Fruit fly (Drosophila melanogaster) whole organism, embryonic: Measurements from ENCODE around the gene CG31960.

Source experiments
- Adf1 ChIP-seq: fragments of 200-800 bp; sonication (Bioruptor generic); IDR thresholded peaks from 2 replicates; pipeline ENCODE4 v1.3.6; 2022; ENCODE audit warnings: missing biosample characterization, missing genetic modification characterization
- CG10959 ChIP-seq: fragments of 200-800 bp; sonication (Bioruptor generic); IDR thresholded peaks from 2 replicates; pipeline ENCODE4 v1.3.6; 2022; ENCODE audit warnings: missing biosample characterization, missing genetic modification characterization
- CG12104 ChIP-seq: fragments of 200-800 bp; sonication (Bioruptor generic); optimal IDR thresholded peaks from 3 replicates; lab custom pipeline; 2016; ENCODE audit warnings: missing biosample characterization, missing genetic modification characterization
- CG12219 ChIP-seq: fragments of 200-800 bp; sonication (Bioruptor generic); optimal IDR thresholded peaks from 3 replicates; lab custom pipeline; 2018; ENCODE audit warnings: missing biosample characterization, mild to moderate bottlenecking, missing genetic modification characterization
- CG12299 ChIP-seq: fragments of 200-800 bp; sonication (Bioruptor generic); optimal IDR thresholded peaks from 2 replicates; lab custom pipeline; 2018; ENCODE audit warnings: missing biosample characterization, mild to moderate bottlenecking, missing genetic modification characterization
- CG12942 ChIP-seq: fragments of 200-800 bp; sonication (Bioruptor generic); optimal IDR thresholded peaks from 3 replicates; lab custom pipeline; 2016; ENCODE audit warnings: missing biosample characterization, missing genetic modification characterization
- CG16813 ChIP-seq: fragments of 200-800 bp; sonication (Bioruptor generic); IDR thresholded peaks from 3 replicates; pipeline ENCODE4 v1.3.6; 2022; ENCODE audit warnings: missing biosample characterization, missing genetic modification characterization; ENCODE audit not compliant: partially characterized antibody
- CG17361 ChIP-seq: fragments of 200-800 bp; sonication (Bioruptor generic); IDR thresholded peaks from 3 replicates; pipeline ENCODE4 v1.3.6; 2022; ENCODE audit warnings: missing biosample characterization, missing genetic modification characterization
- CG17612 ChIP-seq: fragments of 200-800 bp; sonication (Bioruptor generic); IDR thresholded peaks from 2 replicates; pipeline ENCODE4 v1.3.6; 2022; ENCODE audit warnings: missing biosample characterization, missing genetic modification characterization
- CG1792 ChIP-seq: fragments of 200-800 bp; sonication (Bioruptor generic); optimal IDR thresholded peaks from 2 replicates; lab custom pipeline; 2016; ENCODE audit warnings: missing biosample characterization, missing genetic modification characterization
- CG30020 ChIP-seq: fragments of 200-800 bp; optimal IDR thresholded peaks from 2 replicates; lab custom pipeline; 2019; ENCODE audit warnings: missing biosample characterization, mild to moderate bottlenecking, missing genetic modification characterization, moderate library complexity
- CG3065 ChIP-seq: fragments of 200-800 bp; sonication (Bioruptor generic); optimal IDR thresholded peaks from 2 replicates; lab custom pipeline; 2016; ENCODE audit warnings: missing biosample characterization, missing genetic modification characterization
- CG31365 ChIP-seq: fragments of 200-800 bp; sonication (Bioruptor generic); optimal IDR thresholded peaks from 2 replicates; lab custom pipeline; 2018; ENCODE audit warnings: missing biosample characterization, mild to moderate bottlenecking, missing genetic modification characterization
- CG34224 ChIP-seq: fragments of 200-800 bp; sonication (Bioruptor generic); IDR thresholded peaks from 3 replicates; pipeline ENCODE4 v1.3.6; 2022; ENCODE audit warnings: missing biosample characterization, missing genetic modification characterization; ENCODE audit not compliant: partially characterized antibody
- CG4360 ChIP-seq: fragments of 200-800 bp; sonication (Bioruptor generic); IDR thresholded peaks from 2 replicates; pipeline ENCODE4 v1.3.6; 2022; ENCODE audit warnings: missing biosample characterization, missing genetic modification characterization
- CG5180 ChIP-seq: fragments of 200-800 bp; sonication (Bioruptor generic); optimal IDR thresholded peaks from 3 replicates; lab custom pipeline; 2017; ENCODE audit warnings: missing biosample characterization, missing genetic modification characterization, mild to moderate bottlenecking, moderate library complexity, missing genetic modification reagents
- CG6765 ChIP-seq: fragments of 200-800 bp; sonication (Bioruptor generic); optimal IDR thresholded peaks from 3 replicates; lab custom pipeline; 2017; ENCODE audit warnings: missing biosample characterization, mild to moderate bottlenecking, missing genetic modification characterization
- CG6854 ChIP-seq: fragments of 200-800 bp; sonication (Bioruptor generic); optimal IDR thresholded peaks from 3 replicates; lab custom pipeline; 2017; ENCODE audit warnings: missing biosample characterization, mild to moderate bottlenecking, missing genetic modification characterization
- CG7556 ChIP-seq: fragments of 200-800 bp; sonication (Bioruptor generic); optimal IDR thresholded peaks from 2 replicates; lab custom pipeline; 2017; ENCODE audit warnings: missing biosample characterization, mild to moderate bottlenecking, missing genetic modification characterization
- CG8924 ChIP-seq: fragments of 200-800 bp; optimal IDR thresholded peaks from 3 replicates; lab custom pipeline; 2019; ENCODE audit warnings: missing biosample characterization, mild to moderate bottlenecking, missing genetic modification characterization, moderate library complexity
- Drgx ChIP-seq: fragments of 200-800 bp; sonication (Bioruptor generic); IDR thresholded peaks from 2 replicates; pipeline ENCODE4 v1.3.6; 2022; ENCODE audit warnings: missing biosample characterization, missing genetic modification characterization
- H2.0 ChIP-seq: fragments of 200-800 bp; sonication (Bioruptor generic); IDR thresholded peaks from 2 replicates; pipeline ENCODE4 v1.3.6; 2022; ENCODE audit warnings: missing biosample characterization, missing genetic modification characterization
- Hey ChIP-seq: fragments of 200-800 bp; sonication (Bioruptor generic); optimal IDR thresholded peaks from 3 replicates; lab custom pipeline; 2018; ENCODE audit warnings: missing biosample characterization, mild to moderate bottlenecking, missing genetic modification characterization
- Hmr ChIP-seq: fragments of 200-800 bp; sonication (Bioruptor generic); optimal IDR thresholded peaks from 3 replicates; lab custom pipeline; 2017; ENCODE audit warnings: mild to moderate bottlenecking, missing biosample characterization, missing genetic modification reagents, missing genetic modification characterization
- Lpt ChIP-seq: fragments of >200 bp; optimal IDR thresholded peaks from 2 replicates; lab custom pipeline; 2018; ENCODE audit warnings: missing biosample characterization, missing genetic modification characterization
- Nf-YB ChIP-seq: fragments of 200-800 bp; sonication (Bioruptor generic); optimal IDR thresholded peaks from 3 replicates; lab custom pipeline; 2019; ENCODE audit warnings: missing biosample characterization, mild to moderate bottlenecking, missing genetic modification characterization, moderate library complexity
- PHDP ChIP-seq: fragments of 200-800 bp; sonication (Bioruptor generic); optimal IDR thresholded peaks from 3 replicates; lab custom pipeline; 2018; ENCODE audit warnings: missing biosample characterization, mild to moderate bottlenecking, missing genetic modification characterization, moderate library complexity
- Rx ChIP-seq: fragments of 200-800 bp; sonication (Bioruptor generic); IDR thresholded peaks from 2 replicates; pipeline ENCODE4 v1.3.6; 2022; ENCODE audit warnings: missing biosample characterization, missing genetic modification characterization
- Tbp ChIP-seq: fragments of >200 bp; optimal IDR thresholded peaks from 2 replicates; lab custom pipeline; 2018; ENCODE audit warnings: missing biosample characterization, missing genetic modification characterization
- Vsx1 ChIP-seq: fragments of 200-800 bp; sonication (Bioruptor generic); optimal IDR thresholded peaks from 2 replicates; lab custom pipeline; 2017; ENCODE audit warnings: missing biosample characterization, mild to moderate bottlenecking, missing genetic modification characterization, missing genetic modification reagents
- al ChIP-seq: fragments of 200-800 bp; sonication (Bioruptor generic); IDR thresholded peaks from 2 replicates; pipeline ENCODE4 v1.3.6; 2022; ENCODE audit warnings: missing biosample characterization, missing genetic modification characterization
- aop ChIP-seq: fragments of 200-800 bp; sonication (Bioruptor generic); IDR thresholded peaks from 2 replicates; pipeline ENCODE4 v1.3.6; 2022; ENCODE audit warnings: missing biosample characterization, missing genetic modification characterization
- crol ChIP-seq: fragments of 200-800 bp; sonication (Bioruptor generic); IDR thresholded peaks from 2 replicates; pipeline ENCODE4 v1.3.6; 2022; ENCODE audit warnings: missing biosample characterization, missing genetic modification characterization
- dpn ChIP-seq, 2 experiments: fragments of 200-800 bp; sonication (Bioruptor generic); optimal IDR thresholded peaks; 3 replicates each; lab custom pipeline; 2016; ENCODE audit warnings: missing biosample characterization in 2 of 2, missing genetic modification characterization in 2 of 2
- ems ChIP-seq: fragments of 200-800 bp; sonication (Bioruptor generic); optimal IDR thresholded peaks from 3 replicates; lab custom pipeline; 2016; ENCODE audit warnings: missing biosample characterization, missing genetic modification characterization
- exex ChIP-seq: fragments of 200-800 bp; sonication (Bioruptor generic); optimal IDR thresholded peaks from 4 replicates; lab custom pipeline; 2018; ENCODE audit warnings: missing biosample characterization, mild to moderate bottlenecking, missing genetic modification characterization, moderate library complexity
- ftz-f1 ChIP-seq: fragments of 200-800 bp; sonication (Bioruptor generic); optimal IDR thresholded peaks from 2 replicates; lab custom pipeline; 2016; ENCODE audit warnings: missing biosample characterization, missing genetic modification characterization
- fu2 ChIP-seq: fragments of 200-800 bp; sonication (Bioruptor generic); optimal IDR thresholded peaks from 2 replicates; lab custom pipeline; 2016; ENCODE audit warnings: missing biosample characterization, missing genetic modification characterization
- ind ChIP-seq: fragments of 200-800 bp; sonication (Bioruptor generic); optimal IDR thresholded peaks from 3 replicates; lab custom pipeline; 2016; ENCODE audit warnings: missing biosample characterization, missing genetic modification characterization
- kah ChIP-seq: fragments of 200-800 bp; sonication (Bioruptor generic); optimal IDR thresholded peaks from 2 replicates; lab custom pipeline; 2018; ENCODE audit warnings: missing biosample characterization, mild to moderate bottlenecking, missing genetic modification characterization
- lola ChIP-seq, 3 experiments: fragments of >200 bp in 2 of 3; fragments of 200-800 bp in 1 of 3; sonication (Bioruptor generic) in 1 of 3; optimal IDR thresholded peaks; 2 replicates each; lab custom pipeline; 2017 to 2019; ENCODE audit warnings: missing biosample characterization in 3 of 3, missing genetic modification characterization in 3 of 3, mild to moderate bottlenecking in 1 of 3, moderate library complexity in 1 of 3
- luna ChIP-seq: fragments of 200-800 bp; sonication (Bioruptor generic); optimal IDR thresholded peaks from 2 replicates; lab custom pipeline; 2016; ENCODE audit warnings: missing biosample characterization, missing genetic modification characterization
- mam ChIP-seq: fragments of 200-800 bp; sonication (Bioruptor generic); optimal IDR thresholded peaks from 3 replicates; lab custom pipeline; 2016; ENCODE audit warnings: missing biosample characterization, missing genetic modification characterization
- peb ChIP-seq: fragments of 200-800 bp; sonication (Bioruptor generic); IDR thresholded peaks from 2 replicates; pipeline ENCODE4 v1.3.6; 2022; ENCODE audit warnings: missing biosample characterization, missing genetic modification characterization
- pnt ChIP-seq: fragments of 200-800 bp; sonication (Bioruptor generic); optimal IDR thresholded peaks from 3 replicates; lab custom pipeline; 2016; ENCODE audit warnings: missing biosample characterization, missing genetic modification characterization
- sens ChIP-seq: fragments of 200-800 bp; sonication (Bioruptor generic); peaks from one replicate; lab custom pipeline; 2016; ENCODE audit warnings: missing biosample characterization, missing genetic modification characterization
- sens-2 ChIP-seq: fragments of 200-800 bp; sonication (Bioruptor generic); IDR thresholded peaks from 2 replicates; pipeline ENCODE4 v1.3.6; 2022; ENCODE audit warnings: missing biosample characterization, missing genetic modification characterization
- vnd ChIP-seq: fragments of 200-800 bp; sonication (Bioruptor generic); IDR thresholded peaks from 3 replicates; pipeline ENCODE4 v1.3.6; 2022; ENCODE audit warnings: missing biosample characterization, missing genetic modification characterization; ENCODE audit not compliant: partially characterized antibody
- wdn ChIP-seq: fragments of 200-800 bp; sonication (Bioruptor generic); IDR thresholded peaks from 2 replicates; pipeline ENCODE4 v1.3.6; 2022; ENCODE audit warnings: missing biosample characterization, missing genetic modification characterization
- zfh2 ChIP-seq: fragments of 200-800 bp; sonication (Bioruptor generic); optimal IDR thresholded peaks from 2 replicates; lab custom pipeline; 2016; ENCODE audit warnings: missing biosample characterization, missing genetic modification characterization

Gene CG31960

dm6 chr2L:3778157-3779060, 6.3 kb upstream of the CG31960 start (continued):
- no peak for TF ChIP-seq Hmr
- no peak for TF ChIP-seq CG1792 (GFP tag; lab: Kevin White, UChicago)
- no peak for TF ChIP-seq pnt (GFP tag; lab: Kevin White, UChicago)
- TF ChIP-seq Adf1 (GFP tag; lab: Robert Waterston, UW), result no peak
- no peak for TF ChIP-seq CG12299 (tag; lab: Kevin White, UChicago)
- no peak for TF ChIP-seq luna (GFP tag; lab: Kevin White, UChicago)
- peak; percentile 82 for TF ChIP-seq exex (tag; lab: Kevin White, UChicago)
- TF ChIP-seq aop (GFP tag; lab: Robert Waterston, UW), result no peak
- TF ChIP-seq zfh2 (GFP tag; lab: Kevin White, UChicago), result no peak
- TF ChIP-seq CG5180, result peak; percentile 1
- TF ChIP-seq fu2 (GFP tag; lab: Kevin White, UChicago), result no peak
- no peak for TF ChIP-seq CG12942 (GFP tag; lab: Kevin White, UChicago)
- no peak for TF ChIP-seq CG4360
- no peak for TF ChIP-seq CG12219 (GFP tag; lab: Kevin White, UChicago)
- no peak for TF ChIP-seq CG3065 (GFP tag; lab: Kevin White, UChicago)
- no peak for TF ChIP-seq Hey (tag; lab: Kevin White, UChicago)
- TF ChIP-seq peb (GFP tag; lab: Robert Waterston, UW), result no peak
- peak; percentile 72 for TF ChIP-seq Drgx
- no peak for TF ChIP-seq kah (GFP tag; lab: Kevin White, UChicago)
- no peak for TF ChIP-seq CG10959 (GFP tag; lab: Robert Waterston, UW)
- peak; percentile 32; the same call in 1 of the 3 replicates for TF ChIP-seq CG17361 (GFP tag; lab: Robert Waterston, UW)
- TF ChIP-seq Nf-YB (GFP tag; lab: Kevin White, UChicago), result no peak
- TF ChIP-seq lola (GFP tag; optimal IDR thresholded peaks at IDR 0.05; lab: Kevin White, UChicago), result peak in 1 of 3 experiments; percentile 2
- peak; percentile 39 for TF ChIP-seq PHDP (tag; lab: Kevin White, UChicago)
- TF ChIP-seq CG31365, result peak; percentile 6
- TF ChIP-seq Vsx1, result no peak
- no peak for TF ChIP-seq Lpt (GFP tag; lab: Kevin White, UChicago)
- TF ChIP-seq Tbp (GFP tag; lab: Kevin White, UChicago), result no peak
- peak; percentile 45 for TF ChIP-seq CG6765
- peak; percentile 13 for TF ChIP-seq ind (GFP tag; lab: Kevin White, UChicago)
- no peak for TF ChIP-seq ems (GFP tag; lab: Kevin White, UChicago)
- TF ChIP-seq sens, result peak; percentile 79
- TF ChIP-seq CG7556, result peak; percentile 42
- no peak for TF ChIP-seq al (GFP tag; lab: Robert Waterston, UW)
- TF ChIP-seq CG16813 (GFP tag; lab: Robert Waterston, UW), result no peak
- no peak for TF ChIP-seq H2.0 (GFP tag; lab: Robert Waterston, UW)
- TF ChIP-seq CG30020 (tag; lab: Kevin White, UChicago), result no peak
- no peak for TF ChIP-seq Rx (GFP tag; lab: Robert Waterston, UW)
- no peak for TF ChIP-seq vnd (GFP tag; lab: Robert Waterston, UW)
- peak; percentile 33; the same call in 1 of the 3 replicates for TF ChIP-seq CG34224
- TF ChIP-seq sens-2, result peak; percentile 20; the same call in 1 of the 2 replicates
- peak; percentile 71 for TF ChIP-seq crol (GFP tag; lab: Robert Waterston, UW)
- no peak for TF ChIP-seq CG8924 (tag; lab: Kevin White, UChicago)
- TF ChIP-seq wdn (GFP tag; lab: Robert Waterston, UW), result no peak
- no peak for TF ChIP-seq CG17612 (GFP tag; lab: Robert Waterston, UW)
- TF ChIP-seq CG12104, result no peak
- no peak for TF ChIP-seq CG6854 (GFP tag; lab: Kevin White, UChicago)
- TF ChIP-seq dpn (GFP tag; optimal IDR thresholded peaks at IDR 0.05; lab: Kevin White, UChicago), result peak in 1 of 2 experiments; percentile 38
- no peak for TF ChIP-seq ftz-f1 (GFP tag; lab: Kevin White, UChicago)
- no peak for TF ChIP-seq mam (GFP tag; lab: Kevin White, UChicago)
